Fruit fly (Drosophila melanogaster) whole organism, wandering third instar larva: Measurements from ENCODE around the gene CG46465.

ENCODE experiments used
- Myc ChIP-seq: fragments of >200 bp; optimal IDR thresholded peaks from 2 replicates; lab custom pipeline; 2017
- OdsH ChIP-seq: fragments of 200-800 bp; sonication (Bioruptor generic); optimal IDR thresholded peaks from 2 replicates; lab custom pipeline; 2016; ENCODE audit warnings: missing biosample characterization, mild to moderate bottlenecking, missing genetic modification characterization
- Sp1 ChIP-seq: fragments of 200-800 bp; sonication (Bioruptor generic); optimal IDR thresholded peaks from 3 replicates; lab custom pipeline; 2019; ENCODE audit warnings: missing biosample characterization, mild to moderate bottlenecking, missing genetic modification characterization, moderate library complexity

DNA sequence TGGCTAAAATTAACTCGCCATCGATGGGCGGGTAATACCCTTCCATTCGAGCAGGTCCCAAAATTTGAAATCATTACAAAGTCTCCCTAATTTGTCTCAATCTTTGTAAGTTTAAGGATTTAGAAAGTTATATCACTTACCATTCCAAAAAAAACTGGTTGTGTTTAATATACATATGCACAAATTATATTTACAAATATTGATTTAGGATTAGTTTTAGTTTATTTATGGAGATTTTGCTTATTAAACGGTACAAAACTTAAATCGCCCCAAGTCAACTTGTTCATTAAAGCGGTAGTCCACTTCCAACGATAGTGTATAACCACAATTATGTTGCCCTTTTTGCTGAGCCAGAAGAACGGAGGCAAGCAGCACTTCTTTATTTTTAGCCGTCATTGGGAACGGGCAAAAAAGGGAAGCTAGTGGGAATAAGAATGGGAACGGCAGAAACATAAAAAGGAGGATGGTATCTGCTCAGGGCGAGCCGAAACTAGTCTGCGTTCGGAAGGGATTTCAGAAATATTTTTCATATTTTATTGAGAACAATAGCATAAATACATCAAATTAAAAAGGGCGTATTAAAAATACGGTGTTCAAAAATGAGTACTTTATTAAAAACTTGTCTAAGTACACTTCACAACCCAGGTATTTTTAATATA, 44.1 kb upstream of the CG46465 start:
- peak; percentile 83 for TF ChIP-seq OdsH (GFP tag; lab: Kevin White, UChicago)
- peak; percentile 83 for TF ChIP-seq Sp1
- TF ChIP-seq Myc: no peak
